Worm (Caenorhabditis elegans) whole organism, L4/young adult: ENCODE results near the gene F14H3.12.

Experiments
- W03F9.2 ChIP-seq: fragments of 150-350 bp; optimal IDR thresholded peaks from 2 replicates; lab custom pipeline; 2014; ENCODE audit warnings: missing biosample characterization, missing genetic modification characterization
- dao-5 ChIP-seq: sonication (generic microtip); optimal IDR thresholded peaks from 2 replicates; lab custom pipeline; 2016; ENCODE audit warnings: missing genotype, missing genetic modification characterization, moderate library complexity, missing compliant biosample characterization
- him-1 ChIP-seq: sonication (generic microtip); optimal IDR thresholded peaks from 2 replicates; lab custom pipeline; 2016; ENCODE audit warnings: missing genotype, missing genetic modification reagents, missing genetic modification characterization, missing compliant biosample characterization

The F14H3.12 gene

ce11 chrV:16075250-16075709 is at the start of gene F14H3.12, which contains the start of gene srj-29:
TSS of gene F14H3.12 (minus strand) at chrV:16075323.
TSS of gene srj-29 (plus strand) at chrV:16075659.
- TF ChIP-seq him-1: no peak
- no peak for TF ChIP-seq W03F9.2 (tag; lab: Kevin White, UChicago)
- no peak for TF ChIP-seq dao-5

ce11 chrV:16124739-16125138 is 49.6 kb upstream of the F14H3.12 start, which contains the start of gene nhr-111:
TSS of gene nhr-111 (minus strand) at chrV:16124839.
- TF ChIP-seq W03F9.2 (tag; lab: Kevin White, UChicago) (no peak), him-1 (no peak), dao-5 (no peak)

ce11 chrV:16121451-16121850 is 46.3 kb upstream of the F14H3.12 start:
- TF ChIP-seq W03F9.2 (tag; lab: Kevin White, UChicago) (no peak), him-1 (no peak), dao-5 (no peak)

- no peak for TF ChIP-seq dao-5
- TF ChIP-seq him-1: no peak
- TF ChIP-seq W03F9.2 (tag; lab: Kevin White, UChicago): no peak
Measured at ce11 chrV:16120922-16121321, 45.8 kb upstream of the F14H3.12 start, which contains the start of gene skr-3. TSS of gene skr-3 (plus strand) at chrV:16121084.

ce11 chrV:16120499-16120898 is 45.4 kb upstream of the F14H3.12 start:
- no peak for TF ChIP-seq dao-5
- no peak for TF ChIP-seq him-1
- TF ChIP-seq W03F9.2 (tag; lab: Kevin White, UChicago): no peak

ce11 chrV:16118601-16119000 is 43.5 kb upstream of the F14H3.12 start, which contains the start of gene str-103:
TSS of gene str-103 (minus strand) at chrV:16118701.
- TF ChIP-seq W03F9.2 (tag; lab: Kevin White, UChicago): no peak
- no peak for TF ChIP-seq him-1
- no peak for TF ChIP-seq dao-5

- TF ChIP-seq W03F9.2 (tag; lab: Kevin White, UChicago): no peak
- TF ChIP-seq dao-5: no peak
- TF ChIP-seq him-1: no peak
Measured at ce11 chrV:16115381-16115780, 40.3 kb upstream of the F14H3.12 start, which contains the start of gene str-25. TSS of gene str-25 (plus strand) at chrV:16115681.

- TF ChIP-seq him-1 (no peak), W03F9.2 (tag; lab: Kevin White, UChicago) (no peak), dao-5 (no peak)
Measured at ce11 chrV:16114237-16114636, 39.1 kb upstream of the F14H3.12 start, which contains the start of gene srxa-16. TSS of gene srxa-16 (minus strand) at chrV:16114337.

ce11 chrV:16103594-16103993 is 28.5 kb upstream of the F14H3.12 start, which contains the start of gene argk-1:
TSS of gene argk-1 (plus strand) at chrV:16103894.
- TF ChIP-seq dao-5: no peak
- no peak for TF ChIP-seq him-1
- no peak for TF ChIP-seq W03F9.2 (tag; lab: Kevin White, UChicago)

- TF ChIP-seq W03F9.2 (tag; lab: Kevin White, UChicago) (no peak), him-1 (no peak), dao-5 (no peak)
Measured at ce11 chrV:16100103-16100730, 25.1 kb upstream of the F14H3.12 start, which contains the start of gene cth-1. TSS of gene cth-1 (plus strand) at chrV:16100680.

ce11 chrV:16099441-16099840 is 24.3 kb upstream of the F14H3.12 start, which contains the start of gene str-7:
TSS of gene str-7 (minus strand) at chrV:16099541.
- TF ChIP-seq him-1 (no peak), W03F9.2 (tag; lab: Kevin White, UChicago) (no peak), dao-5 (no peak)

- TF ChIP-seq W03F9.2 (tag; lab: Kevin White, UChicago) (no peak), dao-5 (no peak), him-1 (no peak)
Measured at ce11 chrV:16094862-16095261, 19.7 kb upstream of the F14H3.12 start.

ce11 chrV:16094284-16094683 is 19.2 kb upstream of the F14H3.12 start, which contains the start of gene F22B8.7:
TSS of gene F22B8.7 (plus strand) at chrV:16094584.
- TF ChIP-seq him-1 (no peak), W03F9.2 (tag; lab: Kevin White, UChicago) (no peak), dao-5 (no peak)

- no peak for TF ChIP-seq W03F9.2 (tag; lab: Kevin White, UChicago)
- TF ChIP-seq dao-5: no peak
- no peak for TF ChIP-seq him-1
Measured at ce11 chrV:16090685-16091084, 15.6 kb upstream of the F14H3.12 start, which contains the start of gene F22B8.3. TSS of gene F22B8.3 (plus strand) at chrV:16090985.

ce11 chrV:16080678-16081077 is 5.6 kb upstream of the F14H3.12 start:
- TF ChIP-seq dao-5 (no peak), W03F9.2 (tag; lab: Kevin White, UChicago) (no peak), him-1 (no peak)
